Worm (Caenorhabditis elegans) whole organism, young adult: ENCODE results near the gene mboa-2.

Source experiments
- B0336.3 ChIP-seq: fragments of 200-800 bp; sonication (Bioruptor generic); IDR thresholded peaks from 2 replicates; pipeline ENCODE4 v1.3.6; 2022; ENCODE audit warnings: missing genetic modification characterization, missing compliant biosample characterization
- C17E4.6 ChIP-seq: fragments of 200-800 bp; sonication (Bioruptor generic); IDR thresholded peaks from 2 replicates; pipeline ENCODE4 v1.3.6; 2022; ENCODE audit warnings: missing genetic modification reagents, missing genetic modification characterization, missing compliant biosample characterization
- D2030.7 ChIP-seq: fragments of 200-800 bp; sonication (Bioruptor generic); IDR thresholded peaks from 2 replicates; pipeline ENCODE4 v1.3.6; 2022; ENCODE audit warnings: missing genetic modification reagents, missing genetic modification characterization, missing compliant biosample characterization
- F10E7.11 ChIP-seq: sonication (generic microtip); optimal IDR thresholded peaks from 2 replicates; lab custom pipeline; 2017; ENCODE audit warnings: mild to moderate bottlenecking, missing genetic modification characterization, moderate library complexity, missing compliant biosample characterization
- F22D6.2 ChIP-seq: sonication (generic microtip); optimal IDR thresholded peaks from 2 replicates; lab custom pipeline; 2016; ENCODE audit warnings: mild to moderate bottlenecking, missing genetic modification characterization, missing compliant biosample characterization
- F57A8.1 ChIP-seq: fragments of 200-800 bp; sonication (Bioruptor generic); optimal IDR thresholded peaks from 2 replicates; lab custom pipeline; 2018; ENCODE audit warnings: mild to moderate bottlenecking, missing genetic modification characterization, moderate library complexity, missing compliant biosample characterization
- Y67H2A.10 ChIP-seq: fragments of 200-800 bp; sonication (Bioruptor generic); conservative IDR thresholded peaks from 2 replicates; pipeline ENCODE4 v1.3.6; 2022; ENCODE audit warnings: missing genetic modification reagents, missing genetic modification characterization, missing compliant biosample characterization
- Y95B8A.8 ChIP-seq: fragments of 200-800 bp; sonication (Bioruptor generic); IDR thresholded peaks from 2 replicates; pipeline ENCODE4 v1.3.6; 2022; ENCODE audit warnings: missing genetic modification reagents, missing genetic modification characterization, missing compliant biosample characterization
- ama-1 ChIP-seq, 3 experiments: fragments of 150-350 bp in 1 of 3; sonication (generic microtip) in 2 of 3; optimal IDR thresholded peaks; 2 replicates each; lab custom pipeline; 2014 to 2018; ENCODE audit warnings: missing biosample characterization in 2 of 3, missing genetic modification characterization in 2 of 3, missing genetic modification reagents in 2 of 3
- aptf-3 ChIP-seq: fragments of 200-800 bp; sonication (Bioruptor generic); IDR thresholded peaks from 2 replicates; pipeline ENCODE4 v1.3.6; 2022; ENCODE audit warnings: missing genetic modification characterization, missing compliant biosample characterization
- atf-7 ChIP-seq: sonication (generic microtip); optimal IDR thresholded peaks from 2 replicates; lab custom pipeline; 2017; ENCODE audit warnings: mild to moderate bottlenecking, missing genetic modification characterization, missing compliant biosample characterization
- attf-3 ChIP-seq: fragments of 200-800 bp; sonication (Bioruptor generic); conservative IDR thresholded peaks from 2 replicates; pipeline ENCODE4 v1.3.6; 2022; ENCODE audit warnings: missing genetic modification reagents, missing genetic modification characterization, missing compliant biosample characterization
- attf-6 ChIP-seq: fragments of 200-800 bp; sonication (Bioruptor generic); IDR thresholded peaks from 2 replicates; pipeline ENCODE4 v1.3.6; 2022; ENCODE audit warnings: missing genetic modification reagents, missing genetic modification characterization, missing compliant biosample characterization
- bed-2 ChIP-seq: fragments of 200-800 bp; sonication (Bioruptor generic); IDR thresholded peaks from 2 replicates; pipeline ENCODE4 v1.3.6; 2022; ENCODE audit warnings: missing genetic modification reagents, missing genetic modification characterization, missing compliant biosample characterization
- ccch-3 ChIP-seq: fragments of 200-800 bp; sonication (Bioruptor generic); optimal IDR thresholded peaks from 2 replicates; lab custom pipeline; 2018; ENCODE audit warnings: mild to moderate bottlenecking, missing genetic modification characterization, missing compliant biosample characterization
- cebp-2 ChIP-seq: fragments of 200-800 bp; sonication (Bioruptor generic); IDR thresholded peaks from 2 replicates; pipeline ENCODE4 v1.3.6; 2022; ENCODE audit warnings: missing genetic modification characterization, missing compliant biosample characterization
- ceh-79 ChIP-seq: sonication (generic microtip); optimal IDR thresholded peaks from 2 replicates; lab custom pipeline; 2017; ENCODE audit warnings: mild to moderate bottlenecking, missing genetic modification characterization, missing compliant biosample characterization
- die-1 ChIP-seq: sonication (generic microtip); optimal IDR thresholded peaks from 2 replicates; lab custom pipeline; 2016; ENCODE audit warnings: missing genotype, mild to moderate bottlenecking, missing genetic modification characterization, missing compliant biosample characterization
- dox-1 ChIP-seq: fragments of 200-800 bp; sonication (Bioruptor generic); IDR thresholded peaks from 2 replicates; pipeline ENCODE4 v1.3.6; 2022; ENCODE audit warnings: missing genetic modification reagents, missing genetic modification characterization, missing compliant biosample characterization
- dpff-1 ChIP-seq: sonication (generic microtip); optimal IDR thresholded peaks from 2 replicates; lab custom pipeline; 2017; ENCODE audit warnings: mild to moderate bottlenecking, missing genetic modification characterization, missing compliant biosample characterization
- dpl-1 ChIP-seq: fragments of 150-350 bp; optimal IDR thresholded peaks from 2 replicates; lab custom pipeline; 2014; ENCODE audit warnings: missing biosample characterization, missing genetic modification reagents, missing genetic modification characterization
- efl-1 ChIP-seq: fragments of 150-350 bp; optimal IDR thresholded peaks from 2 replicates; lab custom pipeline; 2014; ENCODE audit warnings: missing biosample characterization, missing genetic modification reagents, missing genetic modification characterization
- egrh-3 ChIP-seq: fragments of 200-800 bp; sonication (Bioruptor generic); IDR thresholded peaks from 2 replicates; pipeline ENCODE4 v1.3.6; 2022; ENCODE audit warnings: missing genetic modification reagents, missing genetic modification characterization, missing compliant biosample characterization
- ekl-4 ChIP-seq: fragments of 200-800 bp; sonication (Bioruptor generic); IDR thresholded peaks from 2 replicates; pipeline ENCODE4 v1.3.6; 2022; ENCODE audit warnings: missing genetic modification reagents, missing genetic modification characterization, missing compliant biosample characterization
- fkh-3 ChIP-seq: sonication (generic microtip); optimal IDR thresholded peaks from 2 replicates; lab custom pipeline; 2016; ENCODE audit warnings: mild to moderate bottlenecking, missing genetic modification characterization, missing compliant biosample characterization
- hlh-12 ChIP-seq: sonication (generic microtip); optimal IDR thresholded peaks from 2 replicates; lab custom pipeline; 2016; ENCODE audit warnings: missing genetic modification characterization, missing compliant biosample characterization
- lag-1 ChIP-seq: fragments of 200-800 bp; sonication (Bioruptor generic); IDR thresholded peaks from 2 replicates; pipeline ENCODE4 v1.3.6; 2022; ENCODE audit warnings: missing genetic modification reagents, missing genetic modification characterization, missing compliant biosample characterization
- let-526 ChIP-seq: fragments of 200-800 bp; sonication (Bioruptor generic); IDR thresholded peaks from 2 replicates; pipeline ENCODE4 v1.3.6; 2022; ENCODE audit warnings: missing genetic modification reagents, missing genetic modification characterization, missing compliant biosample characterization
- lin-26 ChIP-seq: fragments of 200-800 bp; sonication (Bioruptor generic); IDR thresholded peaks from 2 replicates; pipeline ENCODE4 v1.3.6; 2022; ENCODE audit warnings: missing genetic modification reagents, missing genetic modification characterization, missing compliant biosample characterization
- lin-40 ChIP-seq: sonication (generic microtip); optimal IDR thresholded peaks from 2 replicates; lab custom pipeline; 2016; ENCODE audit warnings: missing genetic modification characterization, mild to moderate bottlenecking, missing compliant biosample characterization, missing genotype, missing genetic modification reagents
- lir-1 ChIP-seq: fragments of 200-800 bp; sonication (Bioruptor generic); conservative IDR thresholded peaks from 2 replicates; pipeline ENCODE4 v1.3.6; 2022; ENCODE audit warnings: missing genetic modification reagents, missing genetic modification characterization, missing compliant biosample characterization
- madf-8 ChIP-seq: fragments of 200-800 bp; sonication (Bioruptor generic); conservative IDR thresholded peaks from 2 replicates; pipeline ENCODE4 v1.3.6; 2022; ENCODE audit warnings: missing genetic modification reagents, missing genetic modification characterization, missing compliant biosample characterization
- mcd-1 ChIP-seq: fragments of 200-800 bp; sonication (Bioruptor generic); IDR thresholded peaks from 2 replicates; pipeline ENCODE4 v1.3.6; 2022; ENCODE audit warnings: missing genetic modification reagents, missing genetic modification characterization, missing compliant biosample characterization
- mxl-1 ChIP-seq: sonication (generic microtip); optimal IDR thresholded peaks from 2 replicates; lab custom pipeline; 2016; ENCODE audit warnings: missing genetic modification characterization, missing compliant biosample characterization
- nhr-120 ChIP-seq: fragments of 200-800 bp; sonication (Bioruptor generic); IDR thresholded peaks from 2 replicates; pipeline ENCODE4 v1.3.6; 2022; ENCODE audit warnings: missing genetic modification characterization, missing compliant biosample characterization
- nhr-179 ChIP-seq: sonication (generic microtip); optimal IDR thresholded peaks from 2 replicates; lab custom pipeline; 2016; ENCODE audit warnings: mild to moderate bottlenecking, missing genetic modification characterization, missing compliant biosample characterization
- nhr-27 ChIP-seq: fragments of 200-800 bp; sonication (Bioruptor generic); optimal IDR thresholded peaks from 2 replicates; lab custom pipeline; 2018; ENCODE audit warnings: mild to moderate bottlenecking, missing genetic modification characterization, moderate library complexity, missing compliant biosample characterization
- nhr-80 ChIP-seq: sonication (generic microtip); optimal IDR thresholded peaks from 2 replicates; lab custom pipeline; 2016; ENCODE audit warnings: missing genetic modification characterization, missing compliant biosample characterization
- nhr-90 ChIP-seq: sonication (generic microtip); optimal IDR thresholded peaks from 2 replicates; lab custom pipeline; 2016; ENCODE audit warnings: missing genotype, mild to moderate bottlenecking, missing genetic modification characterization, missing compliant biosample characterization
- rpc-1 ChIP-seq, 2 experiments: fragments of 150-350 bp in 1 of 2; sonication (generic microtip) in 1 of 2; optimal IDR thresholded peaks; 2 replicates each; lab custom pipeline; 2014 to 2018; ENCODE audit warnings: missing biosample characterization in 1 of 2, missing genetic modification characterization in 1 of 2, missing genetic modification reagents in 1 of 2, missing genotype in 1 of 2
- snpc-1.3 ChIP-seq: sonication (generic microtip); optimal IDR thresholded peaks from 2 replicates; lab custom pipeline; 2017; ENCODE audit warnings: missing genetic modification characterization, mild to moderate bottlenecking, missing compliant biosample characterization, antibody characterized with exemption, moderate library complexity, missing genotype, missing genetic modification reagents; ENCODE audit not compliant: insufficient read depth
- snpc-3.4 ChIP-seq: sonication (generic microtip); optimal IDR thresholded peaks from 2 replicates; lab custom pipeline; 2017; ENCODE audit warnings: missing genetic modification characterization, mild to moderate bottlenecking, missing compliant biosample characterization, antibody characterized with exemption, moderate library complexity, missing genotype, missing genetic modification reagents
- somi-1 ChIP-seq: fragments of 200-800 bp; sonication (Bioruptor generic); optimal IDR thresholded peaks from 2 replicates; lab custom pipeline; 2018; ENCODE audit warnings: mild to moderate bottlenecking, missing genetic modification characterization, missing compliant biosample characterization
- tbx-9 ChIP-seq: sonication (generic microtip); optimal IDR thresholded peaks from 2 replicates; lab custom pipeline; 2016; ENCODE audit warnings: borderline replicate concordance, missing genetic modification characterization, inconsistent platforms, missing compliant biosample characterization
- tlf-1 ChIP-seq: fragments of 200-800 bp; sonication (Bioruptor generic); optimal IDR thresholded peaks from 2 replicates; lab custom pipeline; 2018; ENCODE audit warnings: mild to moderate bottlenecking, missing genetic modification characterization, missing compliant biosample characterization
- xnd-1 ChIP-seq: sonication (generic microtip); optimal IDR thresholded peaks from 2 replicates; lab custom pipeline; 2016; ENCODE audit warnings: missing genotype, missing genetic modification reagents, missing genetic modification characterization, missing compliant biosample characterization
- zfh-2 ChIP-seq: fragments of 200-800 bp; sonication (Bioruptor generic); conservative IDR thresholded peaks from 2 replicates; pipeline ENCODE4 v1.3.6; 2022; ENCODE audit warnings: missing genetic modification reagents, missing genetic modification characterization, missing compliant biosample characterization
- ztf-3 ChIP-seq: fragments of 200-800 bp; sonication (Bioruptor generic); optimal IDR thresholded peaks from 2 replicates; lab custom pipeline; 2018; ENCODE audit warnings: mild to moderate bottlenecking, missing genetic modification characterization, missing compliant biosample characterization
- ztf-6 ChIP-seq: fragments of 200-800 bp; sonication (Bioruptor generic); IDR thresholded peaks from 2 replicates; pipeline ENCODE4 v1.3.6; 2022; ENCODE audit warnings: missing genetic modification reagents, missing genetic modification characterization, missing compliant biosample characterization

The mboa-2 gene

ce11 chrV:11122466-11122865, at the start of gene mboa-2 (continued):
- TF ChIP-seq aptf-3 (GFP tag; lab: Robert Waterston, UW) (no peak), egrh-3 (GFP tag; lab: Robert Waterston, UW) (no peak), cebp-2 (no peak), Y67H2A.10 (GFP tag; lab: Robert Waterston, UW) (no peak), nhr-90 (tag; lab: Kevin White, UChicago) (no peak), lir-1 (GFP tag; lab: Robert Waterston, UW) (no peak), lin-26 (GFP tag; lab: Robert Waterston, UW) (no peak), die-1 (no peak), dox-1 (GFP tag; lab: Robert Waterston, UW) (no peak), let-526 (GFP tag; lab: Robert Waterston, UW) (no peak), Y95B8A.8 (GFP tag; lab: Robert Waterston, UW) (0 out of 2 replicates have a peak, but pooled peaks have one; percentile 24), tbx-9 (tag; lab: Kevin White, UChicago) (no peak), F57A8.1 (GFP tag; lab: Kevin White, UChicago) (no peak), lin-40 (tag; lab: Kevin White, UChicago) (peak; percentile 53), ztf-6 (GFP tag; lab: Robert Waterston, UW) (no peak), efl-1 (GFP tag; lab: Kevin White, UChicago) (no peak), snpc-1.3 (tag; lab: Kevin White, UChicago) (peak; percentile 22), zfh-2 (GFP tag; lab: Robert Waterston, UW) (no peak), bed-2 (GFP tag; lab: Robert Waterston, UW) (no peak), nhr-120 (no peak), F22D6.2 (tag; lab: Kevin White, UChicago) (no peak), hlh-12 (tag; lab: Kevin White, UChicago) (no peak), nhr-80 (tag; lab: Kevin White, UChicago) (peak; percentile 38), attf-3 (GFP tag; lab: Robert Waterston, UW) (no peak), ceh-79 (tag; lab: Kevin White, UChicago) (no peak), tlf-1 (peak; percentile 10), dpl-1 (no peak), ztf-3 (GFP tag; lab: Kevin White, UChicago) (no peak), fkh-3 (no peak), ama-1 (optimal IDR thresholded peaks at IDR 0.05; lab: Kevin White, UChicago) (no peak), ama-1 (GFP tag; optimal IDR thresholded peaks at IDR 0.05; lab: Kevin White, UChicago) (peak in 1 of 2 experiments; percentile 48), somi-1 (GFP tag; lab: Kevin White, UChicago) (peak; percentile 36), B0336.3 (GFP tag; lab: Robert Waterston, UW) (peak; percentile 73), rpc-1 (optimal IDR thresholded peaks at IDR 0.05; lab: Kevin White, UChicago) (no peak), rpc-1 (tag; optimal IDR thresholded peaks at IDR 0.05; lab: Kevin White, UChicago) (no peak), nhr-179 (tag; lab: Kevin White, UChicago) (no peak), D2030.7 (no peak), mcd-1 (no peak; the same call in 1 of the 2 replicates), mxl-1 (no peak), xnd-1 (no peak), C17E4.6 (no peak), F10E7.11 (peak; percentile 29), snpc-3.4 (peak; percentile 33), madf-8 (GFP tag; lab: Robert Waterston, UW) (no peak), dpff-1 (tag; lab: Kevin White, UChicago) (peak; percentile 45), ekl-4 (0 out of 2 replicates have a peak, but pooled peaks have one; percentile 40), attf-6 (peak; percentile 58; the same call in 1 of the 2 replicates), nhr-27 (no peak), lag-1 (GFP tag; lab: Robert Waterston, UW) (no peak), ccch-3 (no peak), atf-7 (tag; lab: Kevin White, UChicago) (peak; percentile 43)
